Fruit fly (Drosophila melanogaster) whole organism: ENCODE results near the gene ash1.

Experiments
- CG8478 ChIP-seq: fragments of >200 bp; optimal IDR thresholded peaks from 2 replicates; lab custom pipeline; 2018; ENCODE audit warnings: inconsistent platforms
- Dll ChIP-seq: fragments of >200 bp; optimal IDR thresholded peaks from 2 replicates; lab custom pipeline; 2017
- EcR ChIP-seq, 2 experiments: fragments of >200 bp; optimal IDR thresholded peaks; 2 replicates each; lab custom pipeline; 2017; ENCODE audit warnings: missing biosample characterization in 2 of 2, missing genetic modification characterization in 2 of 2, missing genetic modification reagents in 2 of 2
- pan ChIP-seq: fragments of >200 bp; optimal IDR thresholded peaks from 2 replicates; lab custom pipeline; 2017
- psq ChIP-seq: fragments of >200 bp; optimal IDR thresholded peaks from 2 replicates; lab custom pipeline; 2017
- usp ChIP-seq: fragments of >200 bp; optimal IDR thresholded peaks from 2 replicates; lab custom pipeline; 2017; ENCODE audit warnings: missing biosample characterization, missing genetic modification characterization, mixed read lengths

Gene ash1

DNA sequence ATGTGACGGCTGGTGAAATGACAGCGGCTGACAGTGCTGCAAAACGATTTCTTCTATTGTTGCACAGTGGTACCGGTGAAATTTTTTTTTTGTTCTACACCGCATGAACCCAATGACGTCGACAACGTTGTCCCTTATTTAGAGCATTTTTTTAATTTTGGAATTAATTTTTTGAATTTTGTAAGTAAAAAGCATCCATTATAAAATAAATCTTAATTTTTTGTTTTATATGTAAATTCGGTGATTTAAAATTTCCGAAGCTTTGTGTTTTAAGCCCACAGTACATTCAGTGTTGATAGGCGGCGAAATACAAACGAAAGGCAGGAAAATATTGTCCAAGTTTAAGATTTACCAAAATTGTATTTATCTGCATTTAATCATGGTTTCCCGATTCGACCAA, 13.6 kb upstream of the ash1 start, which contains the start of the genes Lon and PIG-F:
TSS of gene Lon (minus strand) at position 28 of the 400 bp plus-strand sequence.
TSS of gene PIG-F (plus strand) at position 284 of the 400 bp plus-strand sequence.
- TF ChIP-seq Dll, result no peak
- no peak for TF ChIP-seq EcR (GFP tag; optimal IDR thresholded peaks at IDR 0.05; lab: Kevin White, UChicago)
- TF ChIP-seq CG8478 (lab: Kevin White, UChicago), result no peak
- TF ChIP-seq usp (GFP tag; lab: Kevin White, UChicago), result no peak
- no peak for TF ChIP-seq psq (lab: Kevin White, UChicago)
- TF ChIP-seq pan (lab: Kevin White, UChicago), result no peak

DNA sequence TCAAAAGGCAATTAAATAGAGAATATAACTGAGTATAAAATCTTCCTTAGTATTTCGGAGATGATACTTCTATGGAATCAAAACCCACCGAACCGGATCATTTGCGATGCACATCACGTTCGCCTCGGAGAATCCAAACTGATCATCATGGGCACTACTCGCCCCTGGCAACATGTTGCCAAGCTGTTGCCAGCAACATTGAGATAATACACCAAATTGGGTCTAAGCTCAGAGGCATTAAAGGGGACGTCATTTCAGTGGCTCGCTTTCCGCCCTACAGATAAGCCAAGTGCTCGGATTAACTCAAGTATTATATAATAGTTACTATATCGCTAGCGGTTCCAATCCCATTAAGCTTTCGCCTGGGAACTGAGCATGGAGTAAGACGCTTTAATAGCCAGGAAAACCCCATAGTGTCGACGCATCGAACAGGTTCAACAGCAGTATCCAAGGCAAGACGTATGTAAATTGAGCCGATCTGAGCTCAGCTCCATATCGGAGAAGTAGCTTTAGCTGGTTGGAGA, 7.5 kb upstream of the ash1 start, which contains the start of the genes lush and CG9372:
TSS of gene lush (minus strand) at position 117 of the 524 bp plus-strand sequence.
TSS of gene CG9372 (plus strand) at position 235 of the 524 bp plus-strand sequence.
- no peak for TF ChIP-seq usp (GFP tag; lab: Kevin White, UChicago)
- no peak for TF ChIP-seq EcR (GFP tag; optimal IDR thresholded peaks at IDR 0.05; lab: Kevin White, UChicago)
- TF ChIP-seq Dll, result no peak
- TF ChIP-seq psq (lab: Kevin White, UChicago), result no peak

DNA sequence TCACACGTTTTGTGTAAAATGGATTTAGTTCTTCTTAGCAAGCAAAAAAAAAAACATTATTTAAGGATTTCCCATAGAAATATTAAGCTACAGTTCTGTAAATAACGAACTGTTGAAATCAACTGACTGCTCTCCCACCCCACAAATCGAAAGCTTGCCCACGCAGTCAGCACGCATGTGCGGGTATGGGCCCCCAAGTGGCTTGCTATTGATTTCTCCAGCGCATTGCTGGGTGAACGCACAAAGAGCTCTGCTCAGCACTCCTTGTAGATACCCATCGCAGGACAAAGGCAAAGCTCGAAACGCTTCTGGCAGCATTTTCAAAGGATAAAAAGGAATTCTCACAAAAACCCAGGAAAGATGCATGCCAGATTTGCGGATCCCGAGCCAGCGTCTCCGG, 2.9 kb upstream of the ash1 start, which contains the start of gene CG9368:
TSS of gene CG9368 (plus strand) at position 221 of the 400 bp plus-strand sequence.
- TF ChIP-seq Dll (no peak), pan (lab: Kevin White, UChicago) (no peak)

DNA sequence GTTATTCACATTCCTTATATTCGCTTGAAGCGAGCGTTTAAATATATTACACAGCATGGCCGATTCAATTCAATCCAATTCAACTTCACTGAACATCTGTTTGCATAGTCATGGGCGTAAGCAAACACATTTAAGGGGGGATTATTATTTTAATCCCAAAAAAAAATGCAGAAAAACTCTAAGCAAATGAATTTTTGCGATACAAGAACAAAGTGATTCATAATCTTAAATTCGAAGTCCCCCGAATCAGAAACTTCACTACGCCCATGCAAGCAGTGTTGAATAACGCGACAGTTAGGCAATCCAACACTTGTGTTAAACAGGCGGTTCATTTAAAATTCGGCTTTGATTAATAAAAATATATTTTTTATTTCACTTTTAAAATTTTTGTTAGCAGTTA, 8.1 kb downstream of the ash1 start, which contains the start of gene CG14100:
TSS of gene CG14100 (minus strand) at position 103 of the 400 bp plus-strand sequence.
- no peak for TF ChIP-seq pan (lab: Kevin White, UChicago)
- TF ChIP-seq EcR (GFP tag; optimal IDR thresholded peaks at IDR 0.05; lab: Kevin White, UChicago), result no peak

DNA sequence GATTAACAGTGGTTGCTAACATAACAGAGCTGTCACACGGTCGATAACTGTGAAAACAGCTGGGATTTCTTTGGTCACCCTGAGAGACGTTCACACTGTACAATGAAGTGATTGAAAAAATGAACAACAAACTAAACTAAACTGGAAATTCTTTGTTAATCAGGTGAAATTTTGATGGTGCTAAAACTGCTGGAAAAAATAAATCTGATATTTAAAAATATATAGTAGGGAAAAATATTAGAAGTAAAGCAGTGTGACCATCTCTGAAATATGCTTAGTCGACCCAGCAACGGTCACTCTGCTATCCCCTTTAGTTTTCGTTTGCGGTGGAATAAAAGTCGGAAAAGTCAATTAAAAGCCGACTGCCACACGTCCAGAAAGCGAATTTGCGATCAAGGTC, 12.6 kb downstream of the ash1 start, which contains the start of the genes CG9231 and CG9330:
TSS of gene CG9231 (minus strand) at position 25 of the 400 bp plus-strand sequence.
TSS of gene CG9330 (plus strand) at position 275 of the 400 bp plus-strand sequence.
- TF ChIP-seq CG8478 (lab: Kevin White, UChicago) (no peak), psq (lab: Kevin White, UChicago) (no peak), usp (GFP tag; lab: Kevin White, UChicago) (no peak), pan (lab: Kevin White, UChicago) (no peak)

DNA sequence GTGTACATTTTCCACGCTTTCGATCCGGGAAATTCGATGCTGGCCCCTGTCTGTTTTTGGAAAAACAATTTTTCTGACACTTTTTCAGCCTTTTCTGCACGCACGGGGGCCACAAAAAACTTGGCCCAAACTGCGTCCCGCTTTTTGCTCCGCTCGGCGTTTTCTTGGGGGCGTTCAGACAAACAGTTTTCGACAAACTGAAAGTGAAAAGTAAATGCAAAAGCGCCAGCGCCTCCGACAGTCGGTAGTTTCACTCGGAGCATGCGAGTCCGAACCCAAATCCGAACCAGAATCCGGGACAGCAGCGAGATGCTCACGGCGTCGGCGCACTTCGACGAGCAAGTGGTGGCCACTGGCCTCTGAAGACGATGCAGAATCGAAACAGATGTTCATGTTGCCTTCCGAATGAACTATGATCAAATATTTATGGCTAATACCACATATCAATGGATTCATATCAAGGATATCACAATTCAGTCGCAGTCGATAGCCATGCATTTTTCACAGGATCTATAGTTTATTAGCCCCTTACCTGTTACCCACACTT, 14.1 kb downstream of the ash1 start, which contains the start of gene Shal:
TSS of gene Shal (minus strand) at position 200 of the 547 bp plus-strand sequence.
- TF ChIP-seq CG8478 (lab: Kevin White, UChicago), result no peak
- no peak for TF ChIP-seq Dll
- TF ChIP-seq EcR (GFP tag; optimal IDR thresholded peaks at IDR 0.05; lab: Kevin White, UChicago), result no peak
- no peak for TF ChIP-seq psq (lab: Kevin White, UChicago)
- TF ChIP-seq usp (GFP tag; lab: Kevin White, UChicago), result no peak
- TF ChIP-seq pan (lab: Kevin White, UChicago), result no peak

DNA sequence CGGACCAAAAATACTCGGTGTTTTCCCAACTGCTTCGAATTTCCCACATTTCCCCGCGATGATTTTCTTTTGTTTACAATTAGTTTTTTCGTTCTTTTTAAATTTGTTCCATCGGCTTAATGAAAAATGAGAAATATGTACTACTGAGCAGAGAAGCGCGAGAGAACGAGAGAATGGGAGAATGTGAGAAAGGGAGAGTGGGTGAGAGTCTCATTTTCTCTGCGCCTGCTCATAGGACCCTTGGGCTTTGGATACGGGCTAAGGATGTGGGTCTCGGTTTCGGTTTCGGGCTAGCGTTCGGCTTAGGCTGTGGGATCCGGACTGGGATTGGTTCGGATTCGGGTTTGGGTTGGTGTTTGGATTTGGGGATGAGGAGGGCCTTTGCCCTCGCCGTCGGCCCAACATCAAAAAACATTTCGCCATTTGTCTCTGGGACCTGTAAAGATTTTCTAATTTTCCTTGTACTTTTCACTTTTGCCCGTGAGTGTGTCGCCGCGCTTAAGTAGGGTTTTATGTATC, 17.8 kb downstream of the ash1 start:
- TF ChIP-seq pan (lab: Kevin White, UChicago) (no peak), EcR (GFP tag; optimal IDR thresholded peaks at IDR 0.05; lab: Kevin White, UChicago) (no peak), CG8478 (lab: Kevin White, UChicago) (no peak), Dll (no peak), psq (lab: Kevin White, UChicago) (no peak), usp (GFP tag; lab: Kevin White, UChicago) (no peak)

DNA sequence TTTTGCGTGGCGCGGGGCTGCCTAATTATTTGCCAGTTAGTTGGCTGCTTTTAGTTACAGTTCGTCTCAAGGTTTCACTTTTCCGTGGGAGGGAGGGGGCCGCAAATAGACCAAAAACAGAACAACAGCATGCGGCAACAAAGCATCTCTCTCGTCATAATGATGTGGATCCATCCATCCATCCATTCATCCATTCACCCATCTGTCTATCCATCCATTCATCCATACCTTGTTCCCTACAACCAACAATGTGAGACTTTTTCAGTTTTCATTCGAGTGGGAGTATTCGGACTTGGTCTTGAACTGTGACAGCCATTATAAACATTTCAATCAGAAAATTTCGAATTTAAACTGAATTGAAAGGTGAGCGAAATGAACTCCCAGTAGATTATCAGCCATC, 19.2 kb downstream of the ash1 start:
- TF ChIP-seq pan (lab: Kevin White, UChicago), result no peak
- TF ChIP-seq CG8478 (lab: Kevin White, UChicago), result no peak
- TF ChIP-seq psq (lab: Kevin White, UChicago), result no peak
- no peak for TF ChIP-seq Dll
- no peak for TF ChIP-seq usp (GFP tag; lab: Kevin White, UChicago)
- no peak for TF ChIP-seq EcR (GFP tag; optimal IDR thresholded peaks at IDR 0.05; lab: Kevin White, UChicago)

DNA sequence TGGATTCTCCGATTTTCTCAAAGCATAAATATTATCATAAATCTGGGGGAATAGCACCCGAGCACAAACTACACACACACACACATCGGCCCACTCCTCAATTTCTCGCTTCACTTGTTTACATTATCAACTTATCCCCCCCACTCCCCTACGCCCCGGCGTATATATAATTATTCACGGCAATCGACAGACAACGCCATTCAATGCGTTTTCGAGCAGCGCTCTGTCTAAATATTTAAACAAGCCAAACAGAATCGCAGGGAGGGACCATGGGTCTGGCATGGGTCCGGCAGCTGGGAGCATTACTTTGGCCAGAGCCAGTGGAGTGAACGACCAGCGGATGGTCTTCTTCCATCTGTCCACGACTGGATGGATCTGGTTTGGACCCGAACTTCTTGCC, 22.9 kb downstream of the ash1 start:
- TF ChIP-seq CG8478 (lab: Kevin White, UChicago) (no peak), EcR (GFP tag; optimal IDR thresholded peaks at IDR 0.05; lab: Kevin White, UChicago) (no peak), Dll (no peak), psq (lab: Kevin White, UChicago) (no peak), pan (lab: Kevin White, UChicago) (no peak), usp (GFP tag; lab: Kevin White, UChicago) (no peak)

DNA sequence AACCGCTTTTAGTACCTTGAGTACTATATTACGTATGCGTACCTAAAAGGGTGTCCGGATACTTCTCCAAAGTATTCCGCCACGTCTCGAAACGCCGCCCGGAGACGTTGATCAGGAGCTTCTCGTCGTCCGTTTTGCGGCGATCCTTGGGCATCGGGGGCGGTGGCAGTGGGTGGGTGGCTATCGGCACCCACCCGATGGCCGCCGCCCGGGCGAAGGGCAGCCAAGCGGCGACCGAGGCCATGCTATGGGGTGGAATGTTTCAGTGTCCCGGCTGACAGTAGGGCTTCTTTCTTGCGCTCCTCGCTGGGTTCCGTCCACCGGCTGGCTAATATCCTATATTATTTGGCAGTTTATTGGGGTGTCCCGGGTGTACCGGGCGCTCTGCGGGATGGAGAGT, 24.1 kb downstream of the ash1 start:
- TF ChIP-seq EcR (GFP tag; optimal IDR thresholded peaks at IDR 0.05; lab: Kevin White, UChicago) (no peak), CG8478 (lab: Kevin White, UChicago) (no peak)

DNA sequence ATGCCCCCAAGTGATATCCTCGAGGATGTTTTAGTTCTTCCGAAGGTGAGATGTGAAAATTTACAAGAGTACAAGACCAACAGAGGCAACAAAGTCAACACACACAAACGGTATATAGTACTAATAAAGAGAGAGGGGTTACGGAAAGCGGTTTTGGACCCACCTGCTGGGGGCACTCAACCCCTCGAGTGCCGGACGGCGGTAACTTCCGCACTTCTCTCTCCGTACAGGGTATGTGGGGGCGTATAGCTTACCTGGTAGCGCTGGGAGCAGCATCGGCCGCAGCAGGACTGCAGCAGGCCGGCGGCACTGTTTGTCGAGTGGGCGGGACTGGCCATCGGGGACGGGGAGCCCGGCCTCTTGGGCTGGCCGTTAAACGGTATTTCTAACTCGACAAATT, 29.1 kb downstream of the ash1 start:
- no peak for TF ChIP-seq EcR (GFP tag; optimal IDR thresholded peaks at IDR 0.05; lab: Kevin White, UChicago)
- no peak for TF ChIP-seq psq (lab: Kevin White, UChicago)
- TF ChIP-seq pan (lab: Kevin White, UChicago), result no peak
- no peak for TF ChIP-seq usp (GFP tag; lab: Kevin White, UChicago)
- TF ChIP-seq CG8478 (lab: Kevin White, UChicago), result no peak
- TF ChIP-seq Dll, result no peak

DNA sequence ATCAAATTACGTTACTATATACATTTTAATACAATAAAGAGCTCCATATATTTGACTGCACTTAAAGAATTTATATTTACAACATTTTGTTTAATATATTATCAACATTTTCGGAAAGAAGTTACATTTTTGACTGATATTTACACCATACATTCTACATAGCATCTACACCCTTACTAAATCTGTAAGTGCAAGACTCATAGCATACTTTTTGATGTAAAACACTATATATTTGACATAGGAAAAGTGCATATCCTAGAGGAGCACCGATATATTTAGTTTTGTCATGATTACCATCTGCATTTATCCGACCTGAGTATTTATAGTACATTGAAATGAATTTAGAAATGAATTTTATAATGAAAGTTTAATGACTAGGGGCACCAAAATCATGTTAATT, 29.6 kb downstream of the ash1 start:
- TF ChIP-seq Dll (no peak), pan (lab: Kevin White, UChicago) (no peak), psq (lab: Kevin White, UChicago) (no peak), usp (GFP tag; lab: Kevin White, UChicago) (no peak), EcR (GFP tag; optimal IDR thresholded peaks at IDR 0.05; lab: Kevin White, UChicago) (no peak), CG8478 (lab: Kevin White, UChicago) (no peak)
